Fruit fly (Drosophila melanogaster) whole organism, embryonic: Measurements from ENCODE around the gene CG6739.

Experiments
- B-H1 ChIP-seq: fragments of 200-800 bp; sonication (Bioruptor generic); IDR thresholded peaks from 3 replicates; pipeline ENCODE4 v1.3.6; 2022; ENCODE audit warnings: missing biosample characterization, missing genetic modification characterization
- CG10431 ChIP-seq: fragments of 200-800 bp; sonication (Bioruptor generic); optimal IDR thresholded peaks from 3 replicates; lab custom pipeline; 2018; ENCODE audit warnings: missing biosample characterization, mild to moderate bottlenecking, missing genetic modification characterization
- CG11085 ChIP-seq: fragments of 200-800 bp; sonication (Bioruptor generic); IDR thresholded peaks from 2 replicates; pipeline ENCODE4 v1.3.6; 2022; ENCODE audit warnings: missing biosample characterization, missing genetic modification characterization
- CG12219 ChIP-seq: fragments of 200-800 bp; sonication (Bioruptor generic); optimal IDR thresholded peaks from 3 replicates; lab custom pipeline; 2018; ENCODE audit warnings: missing biosample characterization, mild to moderate bottlenecking, missing genetic modification characterization
- CG12299 ChIP-seq: fragments of 200-800 bp; sonication (Bioruptor generic); optimal IDR thresholded peaks from 2 replicates; lab custom pipeline; 2018; ENCODE audit warnings: missing biosample characterization, mild to moderate bottlenecking, missing genetic modification characterization
- CG12769 ChIP-seq: fragments of 200-800 bp; sonication (Bioruptor generic); optimal IDR thresholded peaks from 2 replicates; lab custom pipeline; 2019; ENCODE audit warnings: missing biosample characterization, mild to moderate bottlenecking, missing genetic modification characterization, moderate library complexity
- CG14014 ChIP-seq: fragments of 200-800 bp; sonication (Bioruptor generic); IDR thresholded peaks from 2 replicates; pipeline ENCODE4 v1.3.6; 2022; ENCODE audit warnings: missing biosample characterization, missing genetic modification characterization
- CG15011 ChIP-seq: fragments of 200-800 bp; sonication (Bioruptor generic); optimal IDR thresholded peaks from 3 replicates; lab custom pipeline; 2018; ENCODE audit warnings: missing biosample characterization, mild to moderate bottlenecking, missing genetic modification characterization
- CG16813 ChIP-seq: fragments of 200-800 bp; sonication (Bioruptor generic); IDR thresholded peaks from 3 replicates; pipeline ENCODE4 v1.3.6; 2022; ENCODE audit warnings: missing biosample characterization, missing genetic modification characterization; ENCODE audit not compliant: partially characterized antibody
- CG18262 ChIP-seq: fragments of 200-800 bp; optimal IDR thresholded peaks from 3 replicates; lab custom pipeline; 2019; ENCODE audit warnings: missing biosample characterization, mild to moderate bottlenecking, missing genetic modification characterization, moderate library complexity
- CG2199 ChIP-seq: fragments of 200-800 bp; sonication (Bioruptor generic); IDR thresholded peaks from 3 replicates; pipeline ENCODE4 v1.3.6; 2022; ENCODE audit warnings: missing biosample characterization, missing genetic modification characterization
- CG2678 ChIP-seq: fragments of 200-800 bp; sonication (Bioruptor generic); optimal IDR thresholded peaks from 3 replicates; lab custom pipeline; 2019; ENCODE audit warnings: missing biosample characterization, mild to moderate bottlenecking, missing genetic modification characterization, moderate library complexity
- CG2875 ChIP-seq: fragments of 200-800 bp; sonication (Bioruptor generic); optimal IDR thresholded peaks from 2 replicates; lab custom pipeline; 2017; ENCODE audit warnings: missing biosample characterization, mild to moderate bottlenecking, missing genetic modification characterization, missing genetic modification reagents
- CG3407 ChIP-seq: fragments of 200-800 bp; sonication (Bioruptor generic); optimal IDR thresholded peaks from 2 replicates; lab custom pipeline; 2018; ENCODE audit warnings: missing biosample characterization, mild to moderate bottlenecking, missing genetic modification characterization
- CG34422 ChIP-seq: fragments of 200-800 bp; sonication (Bioruptor generic); IDR thresholded peaks from 3 replicates; pipeline ENCODE4 v1.3.6; 2022; ENCODE audit warnings: missing biosample characterization, missing genetic modification characterization
- CG4328 ChIP-seq: fragments of 200-800 bp; sonication (Bioruptor generic); optimal IDR thresholded peaks from 3 replicates; lab custom pipeline; 2017; ENCODE audit warnings: missing biosample characterization, missing genetic modification reagents, missing genetic modification characterization
- CG6791 ChIP-seq: fragments of 200-800 bp; sonication (Bioruptor generic); IDR thresholded peaks from 3 replicates; pipeline ENCODE4 v1.3.6; 2022; ENCODE audit warnings: missing biosample characterization, missing genetic modification characterization; ENCODE audit not compliant: partially characterized antibody
- CG7928 ChIP-seq: fragments of 200-800 bp; sonication (Bioruptor generic); optimal IDR thresholded peaks from 2 replicates; lab custom pipeline; 2017; ENCODE audit warnings: missing biosample characterization, mild to moderate bottlenecking, missing genetic modification characterization
- CG9876 ChIP-seq: fragments of 200-800 bp; sonication (Bioruptor generic); optimal IDR thresholded peaks from 2 replicates; lab custom pipeline; 2016; ENCODE audit warnings: missing biosample characterization, missing genetic modification characterization
- CTCF ChIP-seq: fragments of 200-800 bp; sonication (Bioruptor generic); optimal IDR thresholded peaks from 2 replicates; lab custom pipeline; 2017; ENCODE audit warnings: missing biosample characterization, mild to moderate bottlenecking, missing genetic modification characterization, moderate library complexity
- Dip3 ChIP-seq: fragments of 200-800 bp; sonication (Bioruptor generic); optimal IDR thresholded peaks from 3 replicates; lab custom pipeline; 2016; ENCODE audit warnings: missing biosample characterization, missing genetic modification characterization
- HLH3B ChIP-seq: fragments of 200-800 bp; sonication (Bioruptor generic); IDR thresholded peaks from 2 replicates; pipeline ENCODE4 v1.3.6; 2022; ENCODE audit warnings: missing biosample characterization, missing genetic modification characterization
- Hmr ChIP-seq: fragments of 200-800 bp; sonication (Bioruptor generic); optimal IDR thresholded peaks from 3 replicates; lab custom pipeline; 2017; ENCODE audit warnings: mild to moderate bottlenecking, missing biosample characterization, missing genetic modification reagents, missing genetic modification characterization
- Hmx ChIP-seq: fragments of 200-800 bp; sonication (Bioruptor generic); optimal IDR thresholded peaks from 2 replicates; lab custom pipeline; 2016; ENCODE audit warnings: missing biosample characterization, missing genetic modification characterization
- Kr ChIP-seq: fragments of 200-800 bp; sonication (Bioruptor generic); optimal IDR thresholded peaks from 2 replicates; lab custom pipeline; 2017; ENCODE audit warnings: missing biosample characterization, mild to moderate bottlenecking, missing genetic modification characterization
- Lpt ChIP-seq: fragments of >200 bp; optimal IDR thresholded peaks from 2 replicates; lab custom pipeline; 2018; ENCODE audit warnings: missing biosample characterization, missing genetic modification characterization
- MTF-1 ChIP-seq: fragments of 200-800 bp; sonication (Bioruptor generic); optimal IDR thresholded peaks from 2 replicates; lab custom pipeline; 2018; ENCODE audit warnings: missing biosample characterization, mild to moderate bottlenecking, missing genetic modification characterization, borderline replicate concordance
- Nf-YA ChIP-seq: fragments of 200-800 bp; sonication (Bioruptor generic); IDR thresholded peaks from 2 replicates; pipeline ENCODE4 v1.3.6; 2022; ENCODE audit warnings: missing biosample characterization, missing genetic modification characterization
- Nf-YB ChIP-seq: fragments of 200-800 bp; sonication (Bioruptor generic); optimal IDR thresholded peaks from 3 replicates; lab custom pipeline; 2019; ENCODE audit warnings: missing biosample characterization, mild to moderate bottlenecking, missing genetic modification characterization, moderate library complexity
- Oli ChIP-seq: fragments of 200-800 bp; sonication (Bioruptor generic); optimal IDR thresholded peaks from 2 replicates; lab custom pipeline; 2018; ENCODE audit warnings: missing biosample characterization, mild to moderate bottlenecking, missing genetic modification characterization, moderate library complexity
- Pdp1 ChIP-seq, 2 experiments: fragments of 200-800 bp; sonication (Bioruptor generic); optimal IDR thresholded peaks; 3 replicates each; lab custom pipeline; 2016; ENCODE audit warnings: missing biosample characterization in 2 of 2, missing genetic modification characterization in 2 of 2, mild to moderate bottlenecking in 1 of 2, moderate library complexity in 1 of 2
- TFAM ChIP-seq: fragments of 200-800 bp; sonication (Bioruptor generic); optimal IDR thresholded peaks from 2 replicates; lab custom pipeline; 2017; ENCODE audit warnings: missing biosample characterization, missing genetic modification characterization, inconsistent platforms
- Vsx1 ChIP-seq: fragments of 200-800 bp; sonication (Bioruptor generic); optimal IDR thresholded peaks from 2 replicates; lab custom pipeline; 2017; ENCODE audit warnings: missing biosample characterization, mild to moderate bottlenecking, missing genetic modification characterization, missing genetic modification reagents
- ab ChIP-seq: fragments of 200-800 bp; sonication (Bioruptor generic); optimal IDR thresholded peaks from 2 replicates; lab custom pipeline; 2016; ENCODE audit warnings: missing biosample characterization, missing genetic modification characterization
- ap ChIP-seq: fragments of 200-800 bp; sonication (Bioruptor generic); IDR thresholded peaks from 2 replicates; pipeline ENCODE4 v1.3.6; 2022; ENCODE audit warnings: missing biosample characterization, missing genetic modification characterization
- ara ChIP-seq: fragments of 200-800 bp; sonication (Bioruptor generic); IDR thresholded peaks from 2 replicates; pipeline ENCODE4 v1.3.6; 2022; ENCODE audit warnings: missing biosample characterization, missing genetic modification characterization
- ash1 ChIP-seq: fragments of 200-800 bp; sonication (Bioruptor generic); optimal IDR thresholded peaks from 2 replicates; lab custom pipeline; 2018; ENCODE audit warnings: missing biosample characterization, mild to moderate bottlenecking, missing genetic modification characterization
- chif ChIP-seq, 2 experiments: fragments of 200-800 bp; sonication (Bioruptor generic); optimal IDR thresholded peaks; 3 replicates each; lab custom pipeline; 2016; ENCODE audit warnings: missing biosample characterization in 2 of 2, missing genetic modification characterization in 2 of 2
- crp ChIP-seq, 2 experiments: fragments of 200-800 bp; sonication (Bioruptor generic); optimal IDR thresholded peaks; 2 replicates in 1 of 2; 3 replicates in 1 of 2; lab custom pipeline; 2017; ENCODE audit warnings: missing biosample characterization in 2 of 2, missing genetic modification characterization in 2 of 2, mild to moderate bottlenecking in 1 of 2, moderate library complexity in 1 of 2
- dm ChIP-seq: fragments of 200-800 bp; sonication (Bioruptor generic); optimal IDR thresholded peaks from 3 replicates; lab custom pipeline; 2016; ENCODE audit warnings: missing biosample characterization, missing genetic modification characterization
- eve ChIP-seq, 2 experiments: fragments of >200 bp; optimal IDR thresholded peaks; 2 replicates each; lab custom pipeline; 2017; ENCODE audit warnings: missing biosample characterization in 2 of 2, missing genetic modification characterization in 2 of 2
- exex ChIP-seq: fragments of 200-800 bp; sonication (Bioruptor generic); optimal IDR thresholded peaks from 4 replicates; lab custom pipeline; 2018; ENCODE audit warnings: missing biosample characterization, mild to moderate bottlenecking, missing genetic modification characterization, moderate library complexity
- eyg ChIP-seq: fragments of 200-800 bp; sonication (Bioruptor generic); optimal IDR thresholded peaks from 3 replicates; lab custom pipeline; 2016; ENCODE audit warnings: missing biosample characterization, missing genetic modification characterization
- nom ChIP-seq: fragments of 200-800 bp; sonication (Bioruptor generic); optimal IDR thresholded peaks from 2 replicates; lab custom pipeline; 2017; ENCODE audit warnings: missing biosample characterization, missing genetic modification characterization, mild to moderate bottlenecking, moderate library complexity, missing genetic modification reagents
- prd ChIP-seq, 3 experiments: fragments of >200 bp in 2 of 3; fragments of 200-800 bp in 1 of 3; sonication (Bioruptor generic) in 1 of 3; optimal IDR thresholded peaks in 2 of 3; IDR thresholded peaks in 1 of 3; 2 replicates in 2 of 3; 3 replicates in 1 of 3; pipeline versions ENCODE4 v1.3.6 to Lab custom; 2017 to 2022; ENCODE audit warnings: missing biosample characterization in 1 of 3, missing genetic modification characterization in 1 of 3
- schlank ChIP-seq: fragments of 200-800 bp; sonication (Bioruptor generic); optimal IDR thresholded peaks from 2 replicates; lab custom pipeline; 2018; ENCODE audit warnings: missing biosample characterization, mild to moderate bottlenecking, missing genetic modification characterization
- vnd ChIP-seq: fragments of 200-800 bp; sonication (Bioruptor generic); IDR thresholded peaks from 3 replicates; pipeline ENCODE4 v1.3.6; 2022; ENCODE audit warnings: missing biosample characterization, missing genetic modification characterization; ENCODE audit not compliant: partially characterized antibody

The CG6739 gene

DNA sequence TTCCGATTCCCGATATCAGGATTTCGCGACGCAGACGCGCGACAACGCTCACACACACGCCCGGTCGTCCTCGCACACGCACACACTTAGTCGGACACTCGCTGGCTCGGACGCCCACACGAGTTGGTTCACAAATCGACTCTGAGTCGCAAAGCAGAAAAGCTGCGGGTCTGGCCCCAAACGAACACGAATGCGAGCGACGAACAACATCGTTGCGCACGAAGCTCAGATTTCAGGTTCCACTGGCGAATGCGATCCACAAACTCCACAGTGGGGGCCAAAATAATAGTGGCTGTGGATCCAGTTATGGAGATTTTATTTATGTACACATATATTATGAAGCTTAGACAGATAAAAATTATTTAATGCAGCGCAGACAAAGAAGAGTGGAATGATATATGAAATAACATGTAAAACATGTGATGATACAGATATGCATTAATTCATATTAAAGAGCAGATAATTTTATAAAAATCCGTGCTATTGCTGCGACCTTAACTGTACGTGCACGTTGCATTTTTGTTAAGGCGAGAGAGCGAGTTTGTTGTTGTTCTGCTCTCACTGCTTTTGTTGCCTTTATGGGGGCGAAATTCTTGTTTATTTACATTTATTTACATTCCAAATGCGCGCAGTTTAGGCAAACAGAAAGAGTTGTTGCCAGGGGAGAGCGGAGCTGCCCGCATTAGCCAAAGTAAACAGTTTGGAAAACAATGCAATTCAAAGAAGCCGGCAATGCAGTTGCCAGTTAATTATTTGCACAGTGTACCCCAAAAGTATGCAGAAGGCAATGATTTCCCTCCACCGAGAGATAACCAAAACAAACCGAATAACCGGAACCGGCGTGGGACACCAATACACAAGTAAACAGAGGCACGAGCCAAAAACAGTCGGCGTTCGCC lies 31.5 kb upstream of the CG6739 start (continued):
- TF ChIP-seq Hmr (GFP tag; lab: Kevin White, UChicago) (no peak), Hmx (peak; percentile 77), CG16813 (GFP tag; lab: Robert Waterston, UW) (no peak), CG6791 (GFP tag; lab: Robert Waterston, UW) (0 out of 3 replicates have a peak, but pooled peaks have one; percentile 47), CTCF (GFP tag; lab: Kevin White, UChicago) (peak; percentile 41), Nf-YB (peak; percentile 46), Lpt (GFP tag; lab: Kevin White, UChicago) (no peak), CG12299 (tag; lab: Kevin White, UChicago) (peak; percentile 52), schlank (tag; lab: Kevin White, UChicago) (no peak), CG14014 (GFP tag; lab: Robert Waterston, UW) (peak; percentile 31; the same call in 1 of the 2 replicates), CG18262 (tag; lab: Kevin White, UChicago) (peak; percentile 96), nom (GFP tag; lab: Kevin White, UChicago) (peak; percentile 93), ap (GFP tag; lab: Robert Waterston, UW) (peak; percentile 54), CG12219 (GFP tag; lab: Kevin White, UChicago) (peak; percentile 55), CG15011 (GFP tag; lab: Kevin White, UChicago) (peak; percentile 54), crp (GFP tag; optimal IDR thresholded peaks at IDR 0.05; lab: Kevin White, UChicago) (peak in 1 of 2 experiments; percentile 6), exex (tag; lab: Kevin White, UChicago) (no peak), CG4328 (peak; percentile 37), eyg (GFP tag; lab: Kevin White, UChicago) (peak; percentile 63), Dip3 (peak; percentile 67), Oli (peak; percentile 79), vnd (0 out of 3 replicates have a peak, but pooled peaks have one; percentile 6), B-H1 (GFP tag; lab: Robert Waterston, UW) (peak; percentile 49; the same call in 2 of the 3 replicates), ash1 (GFP tag; lab: Kevin White, UChicago) (peak; percentile 1), eve (GFP tag; optimal IDR thresholded peaks at IDR 0.05; lab: Kevin White, UChicago) (peak in 1 of 2 experiments; percentile 97), CG2678 (tag; lab: Kevin White, UChicago) (peak; percentile 90), MTF-1 (GFP tag; lab: Kevin White, UChicago) (peak; percentile 81), CG3407 (GFP tag; lab: Kevin White, UChicago) (peak; percentile 87), dm (GFP tag; lab: Kevin White, UChicago) (no peak), prd (optimal IDR thresholded peaks at IDR 0.05; lab: Kevin White, UChicago) (no peak), prd (GFP tag; IDR thresholded peaks at IDR 0.05; lab: Robert Waterston, UW) (peak; percentile 86), HLH3B (GFP tag; lab: Robert Waterston, UW) (peak; percentile 62; the same call in 1 of the 2 replicates), chif (GFP tag; optimal IDR thresholded peaks at IDR 0.05; lab: Kevin White, UChicago) (peak; percentile 29 to 58), Vsx1 (GFP tag; lab: Kevin White, UChicago) (peak; percentile 86), Kr (GFP tag; lab: Kevin White, UChicago) (peak; percentile 96), CG7928 (GFP tag; lab: Kevin White, UChicago) (no peak), CG2199 (peak; percentile 31; the same call in 1 of the 3 replicates), CG12769 (tag; lab: Kevin White, UChicago) (peak; percentile 52), ab (GFP tag; lab: Kevin White, UChicago) (no peak), TFAM (GFP tag; lab: Kevin White, UChicago) (peak; percentile 61), CG9876 (GFP tag; lab: Kevin White, UChicago) (no peak), CG2875 (GFP tag; lab: Kevin White, UChicago) (peak; percentile 86), ara (GFP tag; lab: Robert Waterston, UW) (peak; percentile 77), Pdp1 (GFP tag; optimal IDR thresholded peaks at IDR 0.05; lab: Kevin White, UChicago) (peak; percentile 80 to 82), CG34422 (GFP tag; lab: Robert Waterston, UW) (peak; percentile 73; the same call in 2 of the 3 replicates), CG11085 (GFP tag; lab: Robert Waterston, UW) (peak; percentile 54; the same call in 1 of the 2 replicates), Nf-YA (peak; percentile 60), CG10431 (peak; percentile 71)
